Worm (Caenorhabditis elegans) whole organism, L2 larva: ENCODE data around the gene ugt-36.

ENCODE experiments used
- F13H6.1 ChIP-seq: sonication (generic microtip); optimal IDR thresholded peaks from 2 replicates; lab custom pipeline; 2016; ENCODE audit warnings: missing genetic modification characterization, missing compliant biosample characterization
- R02D3.7 ChIP-seq: fragments of 150-350 bp; optimal IDR thresholded peaks from 2 replicates; lab custom pipeline; 2014; ENCODE audit warnings: missing biosample characterization, missing genetic modification characterization
- alr-1 ChIP-seq: fragments of 150-350 bp; optimal IDR thresholded peaks from 2 replicates; lab custom pipeline; 2014; ENCODE audit warnings: missing biosample characterization, missing genetic modification characterization
- aly-2 ChIP-seq: fragments of 150-350 bp; optimal IDR thresholded peaks from 2 replicates; lab custom pipeline; 2014; ENCODE audit warnings: missing biosample characterization, missing genetic modification characterization
- ama-1 ChIP-seq: fragments of 150-350 bp; optimal IDR thresholded peaks from 2 replicates; lab custom pipeline; 2018; ENCODE audit warnings: inconsistent platforms
- blmp-1 ChIP-seq: sonication (generic microtip); optimal IDR thresholded peaks from 2 replicates; lab custom pipeline; 2017; ENCODE audit warnings: missing genetic modification characterization, mild to moderate bottlenecking, missing compliant biosample characterization, antibody characterized with exemption, moderate library complexity; ENCODE audit not compliant: insufficient read depth
- ceh-82 ChIP-seq: fragments of 150-350 bp; optimal IDR thresholded peaks from 2 replicates; lab custom pipeline; 2014; ENCODE audit warnings: missing biosample characterization, missing genetic modification characterization
- crh-2 ChIP-seq: sonication (generic microtip); optimal IDR thresholded peaks from 2 replicates; lab custom pipeline; 2017; ENCODE audit warnings: missing biosample characterization, missing genetic modification characterization
- dmd-4 ChIP-seq: sonication (generic microtip); optimal IDR thresholded peaks from 2 replicates; lab custom pipeline; 2017; ENCODE audit warnings: missing biosample characterization, missing genetic modification characterization
- elt-1 ChIP-seq: fragments of 150-350 bp; optimal IDR thresholded peaks from 2 replicates; lab custom pipeline; 2014; ENCODE audit warnings: missing biosample characterization, missing genetic modification characterization
- elt-3 ChIP-seq: sonication (generic microtip); optimal IDR thresholded peaks from 2 replicates; lab custom pipeline; 2017; ENCODE audit warnings: missing biosample characterization, missing genetic modification characterization
- fos-1 ChIP-seq: fragments of 150-350 bp; optimal IDR thresholded peaks from 2 replicates; lab custom pipeline; 2014; ENCODE audit warnings: missing biosample characterization, missing genetic modification characterization
- gmeb-1 ChIP-seq: fragments of 150-350 bp; optimal IDR thresholded peaks from 2 replicates; lab custom pipeline; 2014; ENCODE audit warnings: missing biosample characterization, missing genetic modification characterization
- lin-39 ChIP-seq: fragments of 150-350 bp; optimal IDR thresholded peaks from 2 replicates; lab custom pipeline; 2014; ENCODE audit warnings: missing biosample characterization, missing genetic modification reagents, missing genetic modification characterization
- lsy-2 ChIP-seq, 2 experiments: fragments of 150-350 bp in 1 of 2; sonication (generic microtip) in 1 of 2; optimal IDR thresholded peaks; 2 replicates each; lab custom pipeline; 2014 to 2017; ENCODE audit warnings: missing biosample characterization in 2 of 2, missing genetic modification characterization in 2 of 2
- mab-5 ChIP-seq: fragments of 150-350 bp; optimal IDR thresholded peaks from 2 replicates; lab custom pipeline; 2014; ENCODE audit warnings: missing biosample characterization, missing genetic modification characterization
- mbf-1 ChIP-seq: sonication (generic microtip); optimal IDR thresholded peaks from 2 replicates; lab custom pipeline; 2017; ENCODE audit warnings: missing biosample characterization, missing genetic modification characterization
- nhr-10 ChIP-seq: sonication (generic microtip); optimal IDR thresholded peaks from 2 replicates; lab custom pipeline; 2017; ENCODE audit warnings: missing biosample characterization, missing genetic modification characterization
- nhr-11 ChIP-seq: fragments of 150-350 bp; optimal IDR thresholded peaks from 2 replicates; lab custom pipeline; 2014; ENCODE audit warnings: missing biosample characterization, missing genetic modification characterization
- nhr-129 ChIP-seq: fragments of 150-350 bp; optimal IDR thresholded peaks from 2 replicates; lab custom pipeline; 2014; ENCODE audit warnings: missing biosample characterization, missing genetic modification characterization
- nhr-21 ChIP-seq: fragments of 150-350 bp; optimal IDR thresholded peaks from 2 replicates; lab custom pipeline; 2014; ENCODE audit warnings: missing biosample characterization, missing genetic modification characterization
- nhr-25 ChIP-seq: fragments of 150-350 bp; sonication (generic microtip); optimal IDR thresholded peaks from 3 replicates; lab custom pipeline; 2014; ENCODE audit warnings: missing biosample characterization, missing genetic modification characterization
- nhr-77 ChIP-seq: fragments of 150-350 bp; optimal IDR thresholded peaks from 2 replicates; lab custom pipeline; 2014; ENCODE audit warnings: missing biosample characterization, missing genetic modification characterization
- sem-4 ChIP-seq: fragments of 150-350 bp; optimal IDR thresholded peaks from 2 replicates; lab custom pipeline; 2014; ENCODE audit warnings: missing biosample characterization, missing genetic modification reagents, missing genetic modification characterization
- skn-1 ChIP-seq: sonication (generic microtip); optimal IDR thresholded peaks from 2 replicates; lab custom pipeline; 2017; ENCODE audit warnings: missing biosample characterization, missing genetic modification characterization
- sma-3 ChIP-seq: sonication (generic microtip); optimal IDR thresholded peaks from 2 replicates; lab custom pipeline; 2016; ENCODE audit warnings: missing genetic modification reagents, missing genetic modification characterization, missing compliant biosample characterization
- sma-9 ChIP-seq, 2 experiments: fragments of 150-350 bp in 1 of 2; sonication (generic microtip) in 1 of 2; optimal IDR thresholded peaks; 2 replicates each; lab custom pipeline; 2014 to 2016; ENCODE audit warnings: missing genetic modification characterization in 2 of 2, mild to moderate bottlenecking in 1 of 2, missing biosample characterization in 1 of 2, missing compliant biosample characterization in 1 of 2, missing genetic modification reagents in 1 of 2, moderate library complexity in 1 of 2
- snpc-4 ChIP-seq: fragments of 150-350 bp; optimal IDR thresholded peaks from 2 replicates; lab custom pipeline; 2014; ENCODE audit warnings: missing biosample characterization, missing genetic modification characterization
- unc-62 ChIP-seq: fragments of 150-350 bp; optimal IDR thresholded peaks from 2 replicates; lab custom pipeline; 2014; ENCODE audit warnings: missing biosample characterization, missing genetic modification reagents, missing genetic modification characterization
- ztf-1 ChIP-seq: fragments of 200-800 bp; sonication (Bioruptor generic); conservative IDR thresholded peaks from 2 replicates; pipeline ENCODE4 v1.3.6; 2022; ENCODE audit warnings: missing genetic modification characterization, missing compliant biosample characterization
- ztf-11 ChIP-seq: sonication (generic microtip); optimal IDR thresholded peaks from 2 replicates; lab custom pipeline; 2017; ENCODE audit warnings: missing biosample characterization, missing genetic modification characterization
- ztf-4 ChIP-seq: fragments of 150-350 bp; optimal IDR thresholded peaks from 2 replicates; lab custom pipeline; 2014; ENCODE audit warnings: missing biosample characterization, missing genetic modification characterization

The ugt-36 gene

ce11 chrV:7197036-7197435 lies 30.2 kb downstream of the ugt-36 start:
- TF ChIP-seq mbf-1 (tag; lab: Kevin White, UChicago), result no peak
- TF ChIP-seq crh-2 (tag; lab: Kevin White, UChicago), result no peak
- TF ChIP-seq gmeb-1 (tag; lab: Kevin White, UChicago), result no peak
- no peak for TF ChIP-seq lsy-2 (tag; optimal IDR thresholded peaks at IDR 0.05; lab: Kevin White, UChicago)
- TF ChIP-seq snpc-4 (tag; lab: Kevin White, UChicago), result no peak
- TF ChIP-seq nhr-129, result no peak
- no peak for TF ChIP-seq fos-1 (tag; lab: Kevin White, UChicago)

ce11 chrV:7198403-7198802 lies 31.6 kb downstream of the ugt-36 start:
- TF ChIP-seq alr-1 (no peak), F13H6.1 (tag; lab: Kevin White, UChicago) (peak; percentile 20), gmeb-1 (tag; lab: Kevin White, UChicago) (peak; percentile 4), sma-9 (GFP tag; optimal IDR thresholded peaks at IDR 0.05; lab: Kevin White, UChicago) (peak; percentile 14), sma-9 (tag; optimal IDR thresholded peaks at IDR 0.05; lab: Kevin White, UChicago) (no peak), nhr-129 (peak; percentile 18), aly-2 (tag; lab: Kevin White, UChicago) (no peak), fos-1 (tag; lab: Kevin White, UChicago) (peak; percentile 83), ama-1 (lab: Kevin White, UChicago) (peak; percentile 65), sma-3 (peak; percentile 6), crh-2 (tag; lab: Kevin White, UChicago) (peak; percentile 67), snpc-4 (tag; lab: Kevin White, UChicago) (no peak)

- no peak for TF ChIP-seq fos-1 (tag; lab: Kevin White, UChicago)
- no peak for TF ChIP-seq lsy-2 (tag; optimal IDR thresholded peaks at IDR 0.05; lab: Kevin White, UChicago)
- no peak for TF ChIP-seq dmd-4 (tag; lab: Kevin White, UChicago)
- no peak for TF ChIP-seq ceh-82 (tag; lab: Kevin White, UChicago)
- no peak for TF ChIP-seq ztf-11 (tag; lab: Kevin White, UChicago)
- no peak for TF ChIP-seq skn-1 (tag; lab: Kevin White, UChicago)
- TF ChIP-seq nhr-77 (tag; lab: Kevin White, UChicago), result no peak
- no peak for TF ChIP-seq ama-1 (lab: Kevin White, UChicago)
- TF ChIP-seq R02D3.7 (tag; lab: Kevin White, UChicago), result no peak
- TF ChIP-seq crh-2 (tag; lab: Kevin White, UChicago), result no peak
- TF ChIP-seq elt-1, result no peak
- TF ChIP-seq lin-39 (tag; lab: Kevin White, UChicago), result no peak
- no peak for TF ChIP-seq sma-9 (GFP tag; optimal IDR thresholded peaks at IDR 0.05; lab: Kevin White, UChicago)
- TF ChIP-seq sma-9 (tag; optimal IDR thresholded peaks at IDR 0.05; lab: Kevin White, UChicago), result no peak
Observed at ce11 chrV:7199077-7199476, 32.3 kb downstream of the ugt-36 start.

- TF ChIP-seq elt-3 (tag; lab: Kevin White, UChicago) (no peak), mbf-1 (tag; lab: Kevin White, UChicago) (no peak), sma-9 (GFP tag; optimal IDR thresholded peaks at IDR 0.05; lab: Kevin White, UChicago) (no peak), sma-9 (tag; optimal IDR thresholded peaks at IDR 0.05; lab: Kevin White, UChicago) (no peak), F13H6.1 (tag; lab: Kevin White, UChicago) (no peak), sem-4 (tag; lab: Kevin White, UChicago) (no peak), ama-1 (lab: Kevin White, UChicago) (no peak), aly-2 (tag; lab: Kevin White, UChicago) (no peak), ztf-4 (tag; lab: Kevin White, UChicago) (no peak), skn-1 (tag; lab: Kevin White, UChicago) (no peak), mab-5 (tag; lab: Kevin White, UChicago) (no peak), nhr-21 (tag; lab: Kevin White, UChicago) (no peak), R02D3.7 (tag; lab: Kevin White, UChicago) (no peak), unc-62 (no peak), snpc-4 (tag; lab: Kevin White, UChicago) (no peak), elt-1 (no peak), dmd-4 (tag; lab: Kevin White, UChicago) (no peak), alr-1 (no peak), gmeb-1 (tag; lab: Kevin White, UChicago) (no peak), lin-39 (tag; lab: Kevin White, UChicago) (no peak), fos-1 (tag; lab: Kevin White, UChicago) (no peak)
Observed at ce11 chrV:7199932-7200331, 33.1 kb downstream of the ugt-36 start, which contains the start of gene F09G2.1. Gene F09G2.1 (plus strand): TSS chrV:7200232.

ce11 chrV:7201353-7201752 lies 34.5 kb downstream of the ugt-36 start:
- TF ChIP-seq ztf-1 (no peak), nhr-10 (tag; lab: Kevin White, UChicago) (no peak), nhr-11 (tag; lab: Kevin White, UChicago) (no peak), blmp-1 (tag; lab: Kevin White, UChicago) (no peak), nhr-25 (tag; lab: Kevin White, UChicago) (no peak), R02D3.7 (tag; lab: Kevin White, UChicago) (no peak), elt-3 (tag; lab: Kevin White, UChicago) (no peak), skn-1 (tag; lab: Kevin White, UChicago) (no peak)
- TF ChIP-seq, all 48 proteins: peak for 0
